Worm (Caenorhabditis elegans) whole organism, young adult: Measurements from ENCODE around the gene F55B11.5.

Experiments used
- B0035.1 ChIP-seq: sonication (generic microtip); optimal IDR thresholded peaks from 2 replicates; lab custom pipeline; 2016; ENCODE audit warnings: missing genetic modification characterization, mild to moderate bottlenecking, missing compliant biosample characterization, missing genotype, missing genetic modification reagents
- B0261.1 ChIP-seq: sonication (generic microtip); optimal IDR thresholded peaks from 2 replicates; lab custom pipeline; 2016; ENCODE audit warnings: mild to moderate bottlenecking, missing genetic modification characterization, moderate library complexity, missing compliant biosample characterization
- C17E4.6 ChIP-seq: fragments of 200-800 bp; sonication (Bioruptor generic); IDR thresholded peaks from 2 replicates; pipeline ENCODE4 v1.3.6; 2022; ENCODE audit warnings: missing genetic modification reagents, missing genetic modification characterization, missing compliant biosample characterization
- F22D6.2 ChIP-seq: sonication (generic microtip); optimal IDR thresholded peaks from 2 replicates; lab custom pipeline; 2016; ENCODE audit warnings: mild to moderate bottlenecking, missing genetic modification characterization, missing compliant biosample characterization
- F23B12.7 ChIP-seq: sonication (generic microtip); optimal IDR thresholded peaks from 2 replicates; lab custom pipeline; 2017; ENCODE audit warnings: missing genetic modification characterization, mild to moderate bottlenecking, missing compliant biosample characterization, antibody characterized with exemption, moderate library complexity; ENCODE audit not compliant: insufficient read depth
- K11D2.4 ChIP-seq: fragments of 200-800 bp; sonication (Bioruptor generic); IDR thresholded peaks from 2 replicates; pipeline ENCODE4 v1.3.6; 2022; ENCODE audit warnings: missing genetic modification reagents, missing genetic modification characterization, missing compliant biosample characterization
- T07F8.4 ChIP-seq: sonication (generic microtip); optimal IDR thresholded peaks from 2 replicates; lab custom pipeline; 2016; ENCODE audit warnings: mild to moderate bottlenecking, missing genetic modification characterization, moderate library complexity, missing compliant biosample characterization
- Y53F4B.3 ChIP-seq: fragments of 200-800 bp; sonication (Bioruptor generic); IDR thresholded peaks from 2 replicates; pipeline ENCODE4 v1.3.6; 2022; ENCODE audit warnings: missing genetic modification reagents, missing genetic modification characterization, missing compliant biosample characterization
- Y53G8AR.9 ChIP-seq: fragments of 200-800 bp; sonication (Bioruptor generic); conservative IDR thresholded peaks from 2 replicates; pipeline ENCODE4 v1.3.6; 2022; ENCODE audit warnings: missing genetic modification reagents, missing genetic modification characterization, missing compliant biosample characterization
- ZK185.1 ChIP-seq: sonication (generic microtip); optimal IDR thresholded peaks from 2 replicates; lab custom pipeline; 2016; ENCODE audit warnings: mild to moderate bottlenecking, missing genetic modification characterization, missing compliant biosample characterization; ENCODE audit not compliant: poor library complexity, severe bottlenecking
- akir-1 ChIP-seq: fragments of 200-800 bp; sonication (Bioruptor generic); optimal IDR thresholded peaks from 2 replicates; lab custom pipeline; 2018; ENCODE audit warnings: mild to moderate bottlenecking, missing genetic modification characterization, moderate library complexity, missing compliant biosample characterization
- aptf-2 ChIP-seq: fragments of 200-800 bp; sonication (Bioruptor generic); conservative IDR thresholded peaks from 2 replicates; pipeline ENCODE4 v1.3.6; 2022; ENCODE audit warnings: missing genetic modification reagents, missing genetic modification characterization, missing compliant biosample characterization
- attf-3 ChIP-seq: fragments of 200-800 bp; sonication (Bioruptor generic); conservative IDR thresholded peaks from 2 replicates; pipeline ENCODE4 v1.3.6; 2022; ENCODE audit warnings: missing genetic modification reagents, missing genetic modification characterization, missing compliant biosample characterization
- attf-5 ChIP-seq: fragments of 200-800 bp; sonication (Bioruptor generic); optimal IDR thresholded peaks from 2 replicates; lab custom pipeline; 2018; ENCODE audit warnings: mild to moderate bottlenecking, missing genetic modification characterization, missing compliant biosample characterization
- attf-6 ChIP-seq: fragments of 200-800 bp; sonication (Bioruptor generic); IDR thresholded peaks from 2 replicates; pipeline ENCODE4 v1.3.6; 2022; ENCODE audit warnings: missing genetic modification reagents, missing genetic modification characterization, missing compliant biosample characterization
- bed-1 ChIP-seq: fragments of 200-800 bp; sonication (Bioruptor generic); IDR thresholded peaks from 2 replicates; pipeline ENCODE4 v1.3.6; 2022; ENCODE audit warnings: missing genetic modification reagents, missing genetic modification characterization, missing compliant biosample characterization
- ceh-100 ChIP-seq: fragments of 200-800 bp; sonication (Bioruptor generic); IDR thresholded peaks from 2 replicates; pipeline ENCODE4 v1.3.6; 2022; ENCODE audit warnings: missing genetic modification reagents, missing genetic modification characterization, missing compliant biosample characterization
- ceh-40 ChIP-seq: fragments of 200-800 bp; sonication (Bioruptor generic); IDR thresholded peaks from 2 replicates; pipeline ENCODE4 v1.3.6; 2022; ENCODE audit warnings: missing genetic modification characterization, missing compliant biosample characterization
- ceh-79 ChIP-seq: sonication (generic microtip); optimal IDR thresholded peaks from 2 replicates; lab custom pipeline; 2017; ENCODE audit warnings: mild to moderate bottlenecking, missing genetic modification characterization, missing compliant biosample characterization
- dpff-1 ChIP-seq: sonication (generic microtip); optimal IDR thresholded peaks from 2 replicates; lab custom pipeline; 2017; ENCODE audit warnings: mild to moderate bottlenecking, missing genetic modification characterization, missing compliant biosample characterization
- efl-1 ChIP-seq: fragments of 150-350 bp; optimal IDR thresholded peaks from 2 replicates; lab custom pipeline; 2014; ENCODE audit warnings: missing biosample characterization, missing genetic modification reagents, missing genetic modification characterization
- egl-44 ChIP-seq: fragments of 200-800 bp; sonication (Bioruptor generic); IDR thresholded peaks from 2 replicates; pipeline ENCODE4 v1.3.6; 2022; ENCODE audit warnings: missing genetic modification reagents, missing genetic modification characterization, missing compliant biosample characterization
- egrh-3 ChIP-seq: fragments of 200-800 bp; sonication (Bioruptor generic); IDR thresholded peaks from 2 replicates; pipeline ENCODE4 v1.3.6; 2022; ENCODE audit warnings: missing genetic modification reagents, missing genetic modification characterization, missing compliant biosample characterization
- ekl-4 ChIP-seq: fragments of 200-800 bp; sonication (Bioruptor generic); IDR thresholded peaks from 2 replicates; pipeline ENCODE4 v1.3.6; 2022; ENCODE audit warnings: missing genetic modification reagents, missing genetic modification characterization, missing compliant biosample characterization
- hmg-1.2 ChIP-seq: fragments of 200-800 bp; sonication (Bioruptor generic); IDR thresholded peaks from 2 replicates; pipeline ENCODE4 v1.3.6; 2022; ENCODE audit warnings: missing genetic modification reagents, missing genetic modification characterization, missing compliant biosample characterization
- lag-1 ChIP-seq: fragments of 200-800 bp; sonication (Bioruptor generic); IDR thresholded peaks from 2 replicates; pipeline ENCODE4 v1.3.6; 2022; ENCODE audit warnings: missing genetic modification reagents, missing genetic modification characterization, missing compliant biosample characterization
- lin-35 ChIP-seq, 3 experiments: fragments of 150-350 bp in 2 of 3; sonication (generic microtip) in 1 of 3; optimal IDR thresholded peaks; 2 replicates each; lab custom pipeline; 2014 to 2018; ENCODE audit warnings: missing biosample characterization in 3 of 3, missing genetic modification characterization in 3 of 3, missing genetic modification reagents in 3 of 3
- lsl-1 ChIP-seq: fragments of 200-800 bp; sonication (Bioruptor generic); optimal IDR thresholded peaks from 2 replicates; lab custom pipeline; 2018; ENCODE audit warnings: mild to moderate bottlenecking, missing genetic modification characterization, moderate library complexity, missing compliant biosample characterization
- lsy-27 ChIP-seq: sonication (generic microtip); optimal IDR thresholded peaks from 2 replicates; lab custom pipeline; 2017; ENCODE audit warnings: missing genetic modification characterization, mild to moderate bottlenecking, missing compliant biosample characterization, antibody characterized with exemption, missing genotype, borderline replicate concordance; ENCODE audit not compliant: insufficient read depth
- madf-6 ChIP-seq: fragments of 200-800 bp; sonication (Bioruptor generic); IDR thresholded peaks from 2 replicates; pipeline ENCODE4 v1.3.6; 2022; ENCODE audit warnings: missing genetic modification reagents, missing genetic modification characterization, missing compliant biosample characterization
- mcd-1 ChIP-seq: fragments of 200-800 bp; sonication (Bioruptor generic); IDR thresholded peaks from 2 replicates; pipeline ENCODE4 v1.3.6; 2022; ENCODE audit warnings: missing genetic modification reagents, missing genetic modification characterization, missing compliant biosample characterization
- nfyb-1 ChIP-seq: fragments of 200-800 bp; sonication (Bioruptor generic); IDR thresholded peaks from 2 replicates; pipeline ENCODE4 v1.3.6; 2022; ENCODE audit warnings: missing genetic modification reagents, missing genetic modification characterization, missing compliant biosample characterization
- nhr-179 ChIP-seq: sonication (generic microtip); optimal IDR thresholded peaks from 2 replicates; lab custom pipeline; 2016; ENCODE audit warnings: mild to moderate bottlenecking, missing genetic modification characterization, missing compliant biosample characterization
- rcor-1 ChIP-seq: fragments of 200-800 bp; sonication (Bioruptor generic); IDR thresholded peaks from 2 replicates; pipeline ENCODE4 v1.3.6; 2022; ENCODE audit warnings: missing genetic modification reagents, missing genetic modification characterization, missing compliant biosample characterization
- sdz-38 ChIP-seq: sonication (generic microtip); optimal IDR thresholded peaks from 2 replicates; lab custom pipeline; 2016; ENCODE audit warnings: missing genotype, missing genetic modification characterization, missing compliant biosample characterization
- snpc-1.1 ChIP-seq: sonication (generic microtip); optimal IDR thresholded peaks from 2 replicates; lab custom pipeline; 2017; ENCODE audit warnings: missing genetic modification characterization, mild to moderate bottlenecking, missing compliant biosample characterization, antibody characterized with exemption, moderate library complexity, missing genotype, missing genetic modification reagents; ENCODE audit not compliant: insufficient read depth
- snpc-4 ChIP-seq, 5 experiments: fragments of 150-350 bp in 1 of 5; sonication (generic microtip) in 4 of 5; optimal IDR thresholded peaks; 2 replicates each; lab custom pipeline; 2014 to 2018; ENCODE audit warnings: missing genetic modification characterization in 5 of 5, missing biosample characterization in 3 of 5, antibody characterized with exemption in 2 of 5, mild to moderate bottlenecking in 2 of 5, missing compliant biosample characterization in 2 of 5, missing genotype in 2 of 5, moderate library complexity in 2 of 5, missing genetic modification reagents in 1 of 5
- sptf-2 ChIP-seq: fragments of 200-800 bp; sonication (Bioruptor generic); optimal IDR thresholded peaks from 2 replicates; lab custom pipeline; 2018; ENCODE audit warnings: mild to moderate bottlenecking, missing genetic modification characterization, missing compliant biosample characterization
- tlf-1 ChIP-seq: fragments of 200-800 bp; sonication (Bioruptor generic); optimal IDR thresholded peaks from 2 replicates; lab custom pipeline; 2018; ENCODE audit warnings: mild to moderate bottlenecking, missing genetic modification characterization, missing compliant biosample characterization
- xnd-1 ChIP-seq: sonication (generic microtip); optimal IDR thresholded peaks from 2 replicates; lab custom pipeline; 2016; ENCODE audit warnings: missing genotype, missing genetic modification reagents, missing genetic modification characterization, missing compliant biosample characterization
- zim-3 ChIP-seq: sonication (generic microtip); optimal IDR thresholded peaks from 2 replicates; lab custom pipeline; 2017; ENCODE audit warnings: mild to moderate bottlenecking, missing genetic modification characterization, moderate library complexity, missing compliant biosample characterization
- ztf-25 ChIP-seq: fragments of 200-800 bp; sonication (Bioruptor generic); IDR thresholded peaks from 2 replicates; pipeline ENCODE4 v1.3.6; 2022; ENCODE audit warnings: missing genetic modification reagents, missing genetic modification characterization, missing compliant biosample characterization
- ztf-28 ChIP-seq: fragments of 200-800 bp; sonication (Bioruptor generic); IDR thresholded peaks from 2 replicates; pipeline ENCODE4 v1.3.6; 2022; ENCODE audit warnings: missing genetic modification reagents, missing genetic modification characterization, missing compliant biosample characterization

The F55B11.5 gene

ce11 chrIV:14384194-14384593, 43.3 kb upstream of the F55B11.5 start:
- TF ChIP-seq rcor-1 = no peak
- no peak for TF ChIP-seq Y53F4B.3
- no peak for TF ChIP-seq snpc-1.1 (tag; lab: Kevin White, UChicago)
- no peak for TF ChIP-seq F22D6.2
- no peak for TF ChIP-seq egl-44 (GFP tag; lab: Robert Waterston, UW)
- TF ChIP-seq dpff-1 = no peak
- TF ChIP-seq tlf-1 (GFP tag; lab: Kevin White, UChicago) = no peak
- no peak for TF ChIP-seq ceh-40 (GFP tag; lab: Robert Waterston, UW)
- no peak for TF ChIP-seq madf-6 (GFP tag; lab: Robert Waterston, UW)
- TF ChIP-seq F23B12.7 (tag; lab: Kevin White, UChicago) = no peak
- TF ChIP-seq lin-35 (GFP tag; optimal IDR thresholded peaks at IDR 0.05; lab: Kevin White, UChicago) = no peak

- TF ChIP-seq snpc-4 (GFP tag; optimal IDR thresholded peaks at IDR 0.05; lab: Kevin White, UChicago) (no peak), snpc-4 (tag; optimal IDR thresholded peaks at IDR 0.05; lab: Kevin White, UChicago) (peak in 2 of 4 experiments; percentile 9 to 30), B0261.1 (tag; lab: Kevin White, UChicago) (no peak), ekl-4 (GFP tag; lab: Robert Waterston, UW) (no peak)
Observed at ce11 chrIV:14385140-14385539, 42.4 kb upstream of the F55B11.5 start.

ce11 chrIV:14387766-14388553, 39.5 kb upstream of the F55B11.5 start:
- no peak for TF ChIP-seq madf-6 (GFP tag; lab: Robert Waterston, UW)
- no peak for TF ChIP-seq aptf-2 (GFP tag; lab: Robert Waterston, UW)
- TF ChIP-seq lsl-1 (GFP tag; lab: Kevin White, UChicago) = no peak
- peak; percentile 37; the same call in 1 of the 2 replicates for TF ChIP-seq egrh-3
- no peak for TF ChIP-seq C17E4.6 (GFP tag; lab: Robert Waterston, UW)
- no peak for TF ChIP-seq ZK185.1 (tag; lab: Kevin White, UChicago)
- no peak for TF ChIP-seq attf-5 (GFP tag; lab: Kevin White, UChicago)
- peak; percentile 94 for TF ChIP-seq attf-6 (GFP tag; lab: Robert Waterston, UW)
- TF ChIP-seq nhr-179 (tag; lab: Kevin White, UChicago) = no peak
- no peak for TF ChIP-seq sptf-2 (GFP tag; lab: Kevin White, UChicago)
- TF ChIP-seq nfyb-1 (GFP tag; lab: Robert Waterston, UW) = no peak
- no peak for TF ChIP-seq lsy-27 (tag; lab: Kevin White, UChicago)
- TF ChIP-seq ceh-79 (tag; lab: Kevin White, UChicago) = no peak
- TF ChIP-seq ztf-28 (GFP tag; lab: Robert Waterston, UW) = no peak
- no peak for TF ChIP-seq lag-1 (GFP tag; lab: Robert Waterston, UW)
- TF ChIP-seq K11D2.4 (GFP tag; lab: Robert Waterston, UW) = no peak
- no peak for TF ChIP-seq akir-1
- no peak for TF ChIP-seq xnd-1 (tag; lab: Kevin White, UChicago)
- no peak for TF ChIP-seq sdz-38 (tag; lab: Kevin White, UChicago)
- no peak for TF ChIP-seq B0035.1 (tag; lab: Kevin White, UChicago)
- TF ChIP-seq zim-3 (tag; lab: Kevin White, UChicago) = no peak
- peak; percentile 75 for TF ChIP-seq hmg-1.2 (GFP tag; lab: Robert Waterston, UW)
- TF ChIP-seq snpc-4 (GFP tag; optimal IDR thresholded peaks at IDR 0.05; lab: Kevin White, UChicago) = peak; percentile 65
- peak; percentile 23 to 93 (median 34) for TF ChIP-seq snpc-4 (tag; optimal IDR thresholded peaks at IDR 0.05; lab: Kevin White, UChicago)
- no peak for TF ChIP-seq Y53G8AR.9
- TF ChIP-seq ztf-25 (GFP tag; lab: Robert Waterston, UW) = no peak
- TF ChIP-seq bed-1 (GFP tag; lab: Robert Waterston, UW) = no peak
- TF ChIP-seq mcd-1 (GFP tag; lab: Robert Waterston, UW) = no peak
- TF ChIP-seq ceh-100 = peak; percentile 52
- no peak for TF ChIP-seq T07F8.4 (tag; lab: Kevin White, UChicago)
- no peak for TF ChIP-seq efl-1 (GFP tag; lab: Kevin White, UChicago)
- no peak for TF ChIP-seq B0261.1 (tag; lab: Kevin White, UChicago)
- no peak for TF ChIP-seq attf-3
